Worm (Caenorhabditis elegans) whole organism, young adult: ENCODE measurements around the gene ctr-9.
A peak's percentile ranks its signal among the peaks of the same experiment; 100 is the strongest.

Experiments
- C06A6.2 ChIP-seq: fragments of 200-800 bp; sonication (Bioruptor generic); conservative IDR thresholded peaks from 2 replicates; pipeline ENCODE4 v1.3.6; 2022; ENCODE audit warnings: missing genetic modification characterization, missing compliant biosample characterization
- C17E4.6 ChIP-seq: fragments of 200-800 bp; sonication (Bioruptor generic); IDR thresholded peaks from 2 replicates; pipeline ENCODE4 v1.3.6; 2022; ENCODE audit warnings: missing genetic modification reagents, missing genetic modification characterization, missing compliant biosample characterization
- F10E7.11 ChIP-seq: sonication (generic microtip); optimal IDR thresholded peaks from 2 replicates; lab custom pipeline; 2017; ENCODE audit warnings: mild to moderate bottlenecking, missing genetic modification characterization, moderate library complexity, missing compliant biosample characterization
- F37B4.10 ChIP-seq: fragments of 200-800 bp; sonication (Bioruptor generic); IDR thresholded peaks from 2 replicates; pipeline ENCODE4 v1.3.6; 2022; ENCODE audit warnings: missing genetic modification characterization, missing compliant biosample characterization
- F52B5.7 ChIP-seq: sonication (generic microtip); optimal IDR thresholded peaks from 2 replicates; lab custom pipeline; 2016; ENCODE audit warnings: mild to moderate bottlenecking, missing genetic modification characterization, missing compliant biosample characterization
- K11D2.4 ChIP-seq: fragments of 200-800 bp; sonication (Bioruptor generic); IDR thresholded peaks from 2 replicates; pipeline ENCODE4 v1.3.6; 2022; ENCODE audit warnings: missing genetic modification reagents, missing genetic modification characterization, missing compliant biosample characterization
- T07F8.4 ChIP-seq: sonication (generic microtip); optimal IDR thresholded peaks from 2 replicates; lab custom pipeline; 2016; ENCODE audit warnings: mild to moderate bottlenecking, missing genetic modification characterization, moderate library complexity, missing compliant biosample characterization
- Y56A3A.18 ChIP-seq: fragments of 200-800 bp; sonication (Bioruptor generic); IDR thresholded peaks from 2 replicates; pipeline ENCODE4 v1.3.6; 2022; ENCODE audit warnings: missing genetic modification reagents, missing genetic modification characterization, missing compliant biosample characterization
- aptf-2 ChIP-seq: fragments of 200-800 bp; sonication (Bioruptor generic); conservative IDR thresholded peaks from 2 replicates; pipeline ENCODE4 v1.3.6; 2022; ENCODE audit warnings: missing genetic modification reagents, missing genetic modification characterization, missing compliant biosample characterization
- aptf-3 ChIP-seq: fragments of 200-800 bp; sonication (Bioruptor generic); IDR thresholded peaks from 2 replicates; pipeline ENCODE4 v1.3.6; 2022; ENCODE audit warnings: missing genetic modification characterization, missing compliant biosample characterization
- attf-5 ChIP-seq: fragments of 200-800 bp; sonication (Bioruptor generic); optimal IDR thresholded peaks from 2 replicates; lab custom pipeline; 2018; ENCODE audit warnings: mild to moderate bottlenecking, missing genetic modification characterization, missing compliant biosample characterization
- ccch-3 ChIP-seq: fragments of 200-800 bp; sonication (Bioruptor generic); optimal IDR thresholded peaks from 2 replicates; lab custom pipeline; 2018; ENCODE audit warnings: mild to moderate bottlenecking, missing genetic modification characterization, missing compliant biosample characterization
- cebp-1 ChIP-seq, 2 experiments: fragments of 200-800 bp in 1 of 2; sonication (Bioruptor generic) in 1 of 2; sonication (generic microtip) in 1 of 2; IDR thresholded peaks in 1 of 2; optimal IDR thresholded peaks in 1 of 2; 2 replicates each; pipeline versions ENCODE4 v1.3.6 to Lab custom; 2017 to 2022; ENCODE audit warnings: missing compliant biosample characterization in 2 of 2, missing genetic modification characterization in 2 of 2, mild to moderate bottlenecking in 1 of 2, missing genetic modification reagents in 1 of 2, moderate library complexity in 1 of 2
- cebp-2 ChIP-seq: fragments of 200-800 bp; sonication (Bioruptor generic); IDR thresholded peaks from 2 replicates; pipeline ENCODE4 v1.3.6; 2022; ENCODE audit warnings: missing genetic modification characterization, missing compliant biosample characterization
- ceh-40 ChIP-seq: fragments of 200-800 bp; sonication (Bioruptor generic); IDR thresholded peaks from 2 replicates; pipeline ENCODE4 v1.3.6; 2022; ENCODE audit warnings: missing genetic modification characterization, missing compliant biosample characterization
- ceh-58 ChIP-seq: fragments of 200-800 bp; sonication (Bioruptor generic); IDR thresholded peaks from 2 replicates; pipeline ENCODE4 v1.3.6; 2022; ENCODE audit warnings: missing genetic modification characterization, missing compliant biosample characterization
- chd-7 ChIP-seq: sonication (generic microtip); optimal IDR thresholded peaks from 2 replicates; lab custom pipeline; 2016; ENCODE audit warnings: mild to moderate bottlenecking, missing genetic modification characterization, moderate library complexity, missing compliant biosample characterization
- dpff-1 ChIP-seq: sonication (generic microtip); optimal IDR thresholded peaks from 2 replicates; lab custom pipeline; 2017; ENCODE audit warnings: mild to moderate bottlenecking, missing genetic modification characterization, missing compliant biosample characterization
- egl-18 ChIP-seq: fragments of 200-800 bp; sonication (Bioruptor generic); IDR thresholded peaks from 2 replicates; pipeline ENCODE4 v1.3.6; 2022; ENCODE audit warnings: missing genetic modification reagents, missing genetic modification characterization, missing compliant biosample characterization
- ets-4 ChIP-seq: fragments of 200-800 bp; sonication (Bioruptor generic); optimal IDR thresholded peaks from 2 replicates; lab custom pipeline; 2018; ENCODE audit warnings: mild to moderate bottlenecking, missing genetic modification characterization, missing compliant biosample characterization
- fkh-3 ChIP-seq: sonication (generic microtip); optimal IDR thresholded peaks from 2 replicates; lab custom pipeline; 2016; ENCODE audit warnings: mild to moderate bottlenecking, missing genetic modification characterization, missing compliant biosample characterization
- gei-17 ChIP-seq: fragments of 200-800 bp; sonication (Bioruptor generic); optimal IDR thresholded peaks from 2 replicates; lab custom pipeline; 2018; ENCODE audit warnings: mild to moderate bottlenecking, missing genetic modification characterization, missing compliant biosample characterization
- hlh-26 ChIP-seq: fragments of 200-800 bp; sonication (Bioruptor generic); conservative IDR thresholded peaks from 2 replicates; pipeline ENCODE4 v1.3.6; 2022; ENCODE audit warnings: missing genetic modification reagents, missing genetic modification characterization, missing compliant biosample characterization
- hrde-1 ChIP-seq: sonication (generic microtip); optimal IDR thresholded peaks from 2 replicates; lab custom pipeline; 2016; ENCODE audit warnings: missing genetic modification characterization, mild to moderate bottlenecking, missing compliant biosample characterization, moderate library complexity, missing genotype, missing genetic modification reagents, borderline replicate concordance
- hsf-1 ChIP-seq: fragments of 200-800 bp; sonication (Bioruptor generic); IDR thresholded peaks from 2 replicates; pipeline ENCODE4 v1.3.6; 2022; ENCODE audit warnings: missing genetic modification reagents, missing genetic modification characterization, missing compliant biosample characterization
- let-526 ChIP-seq: fragments of 200-800 bp; sonication (Bioruptor generic); IDR thresholded peaks from 2 replicates; pipeline ENCODE4 v1.3.6; 2022; ENCODE audit warnings: missing genetic modification reagents, missing genetic modification characterization, missing compliant biosample characterization
- lin-26 ChIP-seq: fragments of 200-800 bp; sonication (Bioruptor generic); IDR thresholded peaks from 2 replicates; pipeline ENCODE4 v1.3.6; 2022; ENCODE audit warnings: missing genetic modification reagents, missing genetic modification characterization, missing compliant biosample characterization
- lir-1 ChIP-seq: fragments of 200-800 bp; sonication (Bioruptor generic); conservative IDR thresholded peaks from 2 replicates; pipeline ENCODE4 v1.3.6; 2022; ENCODE audit warnings: missing genetic modification reagents, missing genetic modification characterization, missing compliant biosample characterization
- lsl-1 ChIP-seq: fragments of 200-800 bp; sonication (Bioruptor generic); optimal IDR thresholded peaks from 2 replicates; lab custom pipeline; 2018; ENCODE audit warnings: mild to moderate bottlenecking, missing genetic modification characterization, moderate library complexity, missing compliant biosample characterization
- madf-6 ChIP-seq: fragments of 200-800 bp; sonication (Bioruptor generic); IDR thresholded peaks from 2 replicates; pipeline ENCODE4 v1.3.6; 2022; ENCODE audit warnings: missing genetic modification reagents, missing genetic modification characterization, missing compliant biosample characterization
- mel-28 ChIP-seq: sonication (generic microtip); optimal IDR thresholded peaks from 2 replicates; lab custom pipeline; 2016; ENCODE audit warnings: borderline replicate concordance, mild to moderate bottlenecking, missing genetic modification characterization, missing compliant biosample characterization
- nfya-2 ChIP-seq: fragments of 200-800 bp; sonication (Bioruptor generic); IDR thresholded peaks from 2 replicates; pipeline ENCODE4 v1.3.6; 2022; ENCODE audit warnings: missing genetic modification reagents, missing genetic modification characterization, missing compliant biosample characterization
- nhr-120 ChIP-seq: fragments of 200-800 bp; sonication (Bioruptor generic); IDR thresholded peaks from 2 replicates; pipeline ENCODE4 v1.3.6; 2022; ENCODE audit warnings: missing genetic modification characterization, missing compliant biosample characterization
- nhr-27 ChIP-seq: fragments of 200-800 bp; sonication (Bioruptor generic); optimal IDR thresholded peaks from 2 replicates; lab custom pipeline; 2018; ENCODE audit warnings: mild to moderate bottlenecking, missing genetic modification characterization, moderate library complexity, missing compliant biosample characterization
- nhr-80 ChIP-seq: sonication (generic microtip); optimal IDR thresholded peaks from 2 replicates; lab custom pipeline; 2016; ENCODE audit warnings: missing genetic modification characterization, missing compliant biosample characterization
- pha-4 ChIP-seq: fragments of 150-350 bp; sonication (generic microtip); optimal IDR thresholded peaks from 2 replicates; lab custom pipeline; 2014; ENCODE audit warnings: missing biosample characterization, missing genetic modification reagents, missing genetic modification characterization
- rcor-1 ChIP-seq: fragments of 200-800 bp; sonication (Bioruptor generic); IDR thresholded peaks from 2 replicates; pipeline ENCODE4 v1.3.6; 2022; ENCODE audit warnings: missing genetic modification reagents, missing genetic modification characterization, missing compliant biosample characterization
- rec-8 ChIP-seq, 2 experiments: sonication (generic microtip); optimal IDR thresholded peaks; 2 replicates each; lab custom pipeline; 2016; ENCODE audit warnings: mild to moderate bottlenecking in 2 of 2, missing genetic modification characterization in 2 of 2, missing genetic modification reagents in 2 of 2, missing genotype in 2 of 2, missing biosample characterization in 1 of 2, missing compliant biosample characterization in 1 of 2, moderate library complexity in 1 of 2
- repo-1 ChIP-seq: sonication (generic microtip); optimal IDR thresholded peaks from 2 replicates; lab custom pipeline; 2017; ENCODE audit warnings: mild to moderate bottlenecking, missing genetic modification characterization, missing compliant biosample characterization
- sea-2 ChIP-seq: fragments of 200-800 bp; sonication (Bioruptor generic); IDR thresholded peaks from 2 replicates; pipeline ENCODE4 v1.3.6; 2022; ENCODE audit warnings: missing genetic modification characterization, missing compliant biosample characterization
- snpc-3.4 ChIP-seq: sonication (generic microtip); optimal IDR thresholded peaks from 2 replicates; lab custom pipeline; 2017; ENCODE audit warnings: missing genetic modification characterization, mild to moderate bottlenecking, missing compliant biosample characterization, antibody characterized with exemption, moderate library complexity, missing genotype, missing genetic modification reagents
- somi-1 ChIP-seq: fragments of 200-800 bp; sonication (Bioruptor generic); optimal IDR thresholded peaks from 2 replicates; lab custom pipeline; 2018; ENCODE audit warnings: mild to moderate bottlenecking, missing genetic modification characterization, missing compliant biosample characterization
- sptf-2 ChIP-seq: fragments of 200-800 bp; sonication (Bioruptor generic); optimal IDR thresholded peaks from 2 replicates; lab custom pipeline; 2018; ENCODE audit warnings: mild to moderate bottlenecking, missing genetic modification characterization, missing compliant biosample characterization
- unc-62 ChIP-seq: fragments of 150-350 bp; optimal IDR thresholded peaks from 2 replicates; lab custom pipeline; 2014; ENCODE audit warnings: missing biosample characterization, missing genetic modification reagents, missing genetic modification characterization
- ztf-22 ChIP-seq: fragments of 200-800 bp; sonication (Bioruptor generic); optimal IDR thresholded peaks from 2 replicates; lab custom pipeline; 2018; ENCODE audit warnings: mild to moderate bottlenecking, missing genetic modification characterization, moderate library complexity, missing compliant biosample characterization
- ztf-25 ChIP-seq: fragments of 200-800 bp; sonication (Bioruptor generic); IDR thresholded peaks from 2 replicates; pipeline ENCODE4 v1.3.6; 2022; ENCODE audit warnings: missing genetic modification reagents, missing genetic modification characterization, missing compliant biosample characterization
- ztf-6 ChIP-seq: fragments of 200-800 bp; sonication (Bioruptor generic); IDR thresholded peaks from 2 replicates; pipeline ENCODE4 v1.3.6; 2022; ENCODE audit warnings: missing genetic modification reagents, missing genetic modification characterization, missing compliant biosample characterization

ctr-9 gene

ce11 chrIII:9546016-9546659, 54.9 kb downstream of the ctr-9 start, which contains the start of gene unc-16 (continued):
- TF ChIP-seq lir-1 = no peak
- TF ChIP-seq ceh-58 (GFP tag; lab: Robert Waterston, UW) = no peak
- TF ChIP-seq rec-8 (tag; optimal IDR thresholded peaks at IDR 0.05; lab: Kevin White, UChicago) = no peak
- no peak for TF ChIP-seq T07F8.4 (tag; lab: Kevin White, UChicago)
- TF ChIP-seq sea-2 (GFP tag; lab: Robert Waterston, UW) = no peak
- TF ChIP-seq snpc-3.4 (tag; lab: Kevin White, UChicago) = no peak
- no peak for TF ChIP-seq gei-17 (GFP tag; lab: Kevin White, UChicago)
- TF ChIP-seq fkh-3 (tag; lab: Kevin White, UChicago) = no peak
- TF ChIP-seq unc-62 (GFP tag; lab: Kevin White, UChicago) = peak; percentile 72
- TF ChIP-seq cebp-2 (GFP tag; lab: Robert Waterston, UW) = no peak
- TF ChIP-seq lin-26 (GFP tag; lab: Robert Waterston, UW) = peak; percentile 26; the same call in 1 of the 2 replicates
- no peak for TF ChIP-seq ztf-6 (GFP tag; lab: Robert Waterston, UW)
- TF ChIP-seq let-526 (GFP tag; lab: Robert Waterston, UW) = no peak; the same call in 1 of the 2 replicates
- TF ChIP-seq rcor-1 (GFP tag; lab: Robert Waterston, UW) = peak; percentile 35; the same call in 1 of the 2 replicates
- TF ChIP-seq nhr-27 (tag; lab: Kevin White, UChicago) = no peak
- no peak for TF ChIP-seq aptf-3 (GFP tag; lab: Robert Waterston, UW)
- TF ChIP-seq ceh-40 (GFP tag; lab: Robert Waterston, UW) = no peak
- TF ChIP-seq nhr-120 (GFP tag; lab: Robert Waterston, UW) = no peak
- TF ChIP-seq mel-28 (tag; lab: Kevin White, UChicago) = no peak
- no peak for TF ChIP-seq hlh-26 (GFP tag; lab: Robert Waterston, UW)
- TF ChIP-seq F52B5.7 (tag; lab: Kevin White, UChicago) = no peak
- TF ChIP-seq K11D2.4 (GFP tag; lab: Robert Waterston, UW) = peak; percentile 87
- TF ChIP-seq aptf-2 (GFP tag; lab: Robert Waterston, UW) = no peak
- peak; percentile 70 for TF ChIP-seq nhr-80 (tag; lab: Kevin White, UChicago)
- no peak for TF ChIP-seq Y56A3A.18 (GFP tag; lab: Robert Waterston, UW)
- TF ChIP-seq pha-4 (tag; lab: Kevin White, UChicago) = no peak
- TF ChIP-seq madf-6 = no peak; the same call in 1 of the 2 replicates
- peak; percentile 76 for TF ChIP-seq lsl-1 (GFP tag; lab: Kevin White, UChicago)
- TF ChIP-seq egl-18 (GFP tag; lab: Robert Waterston, UW) = no peak
- TF ChIP-seq hsf-1 (GFP tag; lab: Robert Waterston, UW) = no peak
- TF ChIP-seq dpff-1 = no peak
- peak; percentile 89 for TF ChIP-seq attf-5 (GFP tag; lab: Kevin White, UChicago)
- TF ChIP-seq chd-7 (tag; lab: Kevin White, UChicago) = no peak
- TF ChIP-seq C06A6.2 (GFP tag; lab: Robert Waterston, UW) = 0 out of 2 replicates have a peak, but pooled peaks have one; percentile 31
- TF ChIP-seq sptf-2 (GFP tag; lab: Kevin White, UChicago) = no peak
- TF ChIP-seq somi-1 (GFP tag; lab: Kevin White, UChicago) = no peak
- TF ChIP-seq ets-4 (GFP tag; lab: Kevin White, UChicago) = no peak
- no peak for TF ChIP-seq F10E7.11 (tag; lab: Kevin White, UChicago)
- TF ChIP-seq hrde-1 (tag; lab: Kevin White, UChicago) = no peak
- peak; percentile 46 for TF ChIP-seq repo-1 (tag; lab: Kevin White, UChicago)
- no peak for TF ChIP-seq nfya-2 (GFP tag; lab: Robert Waterston, UW)
- no peak for TF ChIP-seq ztf-25 (GFP tag; lab: Robert Waterston, UW)
- TF ChIP-seq F37B4.10 (GFP tag; lab: Robert Waterston, UW) = no peak
- no peak for TF ChIP-seq ztf-22
- TF ChIP-seq cebp-1 (GFP tag; IDR thresholded peaks at IDR 0.05; lab: Robert Waterston, UW) = 0 out of 2 replicates have a peak, but pooled peaks have one; percentile 12
- TF ChIP-seq cebp-1 (tag; optimal IDR thresholded peaks at IDR 0.05; lab: Kevin White, UChicago) = peak; percentile 82
- no peak for TF ChIP-seq ccch-3 (GFP tag; lab: Kevin White, UChicago)
- TF ChIP-seq C17E4.6 (GFP tag; lab: Robert Waterston, UW) = 0 out of 2 replicates have a peak, but pooled peaks have one; percentile 36
